Fruit fly (Drosophila melanogaster) whole organism, prepupa: ENCODE data around the gene Alg2.

Source experiments
- CG15336 ChIP-seq: fragments of 200-800 bp; sonication (Bioruptor generic); IDR thresholded peaks from 2 replicates; pipeline ENCODE4 v1.3.6; 2022; ENCODE audit warnings: missing biosample characterization, missing genetic modification characterization
- CG32006 ChIP-seq: fragments of 200-800 bp; sonication (Bioruptor generic); optimal IDR thresholded peaks from 3 replicates; lab custom pipeline; 2017; ENCODE audit warnings: missing biosample characterization, mild to moderate bottlenecking, missing genetic modification characterization
- CG6792 ChIP-seq: fragments of 200-800 bp; sonication (Bioruptor generic); optimal IDR thresholded peaks from 3 replicates; lab custom pipeline; 2016; ENCODE audit warnings: missing biosample characterization, missing genetic modification characterization
- CG8319 ChIP-seq: fragments of 200-800 bp; sonication (Bioruptor generic); optimal IDR thresholded peaks from 3 replicates; lab custom pipeline; 2016; ENCODE audit warnings: missing biosample characterization, missing genetic modification characterization
- CG8632 ChIP-seq: fragments of 200-800 bp; sonication (Bioruptor generic); optimal IDR thresholded peaks from 3 replicates; lab custom pipeline; 2016; ENCODE audit warnings: missing biosample characterization, missing genetic modification characterization
- CG9139 ChIP-seq: fragments of 200-800 bp; sonication (Bioruptor generic); optimal IDR thresholded peaks from 3 replicates; lab custom pipeline; 2017; ENCODE audit warnings: missing biosample characterization, mild to moderate bottlenecking, missing genetic modification characterization
- Eip93F ChIP-seq: fragments of 200-800 bp; sonication (Bioruptor generic); optimal IDR thresholded peaks from 2 replicates; lab custom pipeline; 2016; ENCODE audit warnings: missing biosample characterization, mild to moderate bottlenecking, missing genetic modification characterization
- OdsH ChIP-seq: fragments of 200-800 bp; sonication (Bioruptor generic); optimal IDR thresholded peaks from 3 replicates; lab custom pipeline; 2016; ENCODE audit warnings: missing biosample characterization, missing genetic modification characterization
- achi ChIP-seq: fragments of 200-800 bp; sonication (Bioruptor generic); optimal IDR thresholded peaks from 3 replicates; lab custom pipeline; 2016; ENCODE audit warnings: missing biosample characterization, missing genetic modification characterization
- cyc ChIP-seq: fragments of 200-800 bp; sonication (Bioruptor generic); optimal IDR thresholded peaks from 3 replicates; lab custom pipeline; 2016; ENCODE audit warnings: missing biosample characterization, missing genetic modification characterization
- fd59A ChIP-seq: fragments of 200-800 bp; sonication (Bioruptor generic); optimal IDR thresholded peaks from 2 replicates; lab custom pipeline; 2017; ENCODE audit warnings: missing biosample characterization, mild to moderate bottlenecking, missing genetic modification characterization, missing genetic modification reagents
- fkh ChIP-seq: fragments of 200-800 bp; sonication (Bioruptor generic); optimal IDR thresholded peaks from 3 replicates; lab custom pipeline; 2017; ENCODE audit warnings: missing biosample characterization, mild to moderate bottlenecking, missing genetic modification characterization, moderate library complexity
- pdm3 ChIP-seq: fragments of 200-800 bp; sonication (Bioruptor generic); optimal IDR thresholded peaks from 3 replicates; lab custom pipeline; 2016; ENCODE audit warnings: missing biosample characterization, missing genetic modification characterization
- ss ChIP-seq, 2 experiments: fragments of 200-800 bp; sonication (Bioruptor generic); optimal IDR thresholded peaks; 2 replicates in 1 of 2; 3 replicates in 1 of 2; lab custom pipeline; 2017 to 2018; ENCODE audit warnings: mild to moderate bottlenecking in 2 of 2, missing biosample characterization in 2 of 2, missing genetic modification characterization in 2 of 2, moderate library complexity in 1 of 2

Gene Alg2

DNA sequence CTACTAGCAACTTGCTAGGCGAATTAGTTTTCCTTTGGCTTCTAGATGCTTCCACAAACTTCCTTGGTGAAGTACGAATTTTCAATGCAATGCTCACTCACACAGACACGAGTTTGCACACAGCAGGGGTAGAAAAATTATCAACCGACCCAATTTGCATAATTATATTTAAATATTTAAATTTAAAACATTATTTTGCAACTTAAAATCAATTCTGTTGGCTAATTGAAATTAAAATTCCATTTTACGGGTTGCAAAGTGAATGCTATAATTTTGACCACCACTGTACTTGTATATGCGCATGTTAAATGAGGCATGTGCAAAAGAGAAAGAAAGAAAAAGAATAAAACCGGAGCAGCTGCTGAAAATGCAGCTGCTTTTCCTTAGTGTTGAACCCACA, 50.5 kb downstream of the Alg2 start (continued):
- TF ChIP-seq pdm3 = peak; percentile 97
- TF ChIP-seq fkh (GFP tag; lab: Kevin White, UChicago) = peak; percentile 15
- TF ChIP-seq OdsH (GFP tag; lab: Kevin White, UChicago) = peak; percentile 98
- peak; percentile 93 for TF ChIP-seq Eip93F
- peak; percentile 94 for TF ChIP-seq CG8319 (GFP tag; lab: Kevin White, UChicago)
- TF ChIP-seq achi = peak; percentile 98
- TF ChIP-seq CG9139 (GFP tag; lab: Kevin White, UChicago) = peak; percentile 85
- peak; percentile 69 to 83 for TF ChIP-seq ss (GFP tag; optimal IDR thresholded peaks at IDR 0.05; lab: Kevin White, UChicago)
- TF ChIP-seq CG8632 = peak; percentile 97
- peak; percentile 99 for TF ChIP-seq CG32006 (GFP tag; lab: Kevin White, UChicago)
- TF ChIP-seq CG15336 (GFP tag; lab: Robert Waterston, UW) = peak; percentile 99
- peak; percentile 95 for TF ChIP-seq cyc (GFP tag; lab: Kevin White, UChicago)
- peak; percentile 80 for TF ChIP-seq fd59A (GFP tag; lab: Kevin White, UChicago)
- TF ChIP-seq CG6792 = peak; percentile 95
- TF ChIP-seq, all 60 proteins: peak for 59
